Worm (Caenorhabditis elegans): Measurements from ENCODE around the gene hlh-3.

hlh-3 gene

DNA sequence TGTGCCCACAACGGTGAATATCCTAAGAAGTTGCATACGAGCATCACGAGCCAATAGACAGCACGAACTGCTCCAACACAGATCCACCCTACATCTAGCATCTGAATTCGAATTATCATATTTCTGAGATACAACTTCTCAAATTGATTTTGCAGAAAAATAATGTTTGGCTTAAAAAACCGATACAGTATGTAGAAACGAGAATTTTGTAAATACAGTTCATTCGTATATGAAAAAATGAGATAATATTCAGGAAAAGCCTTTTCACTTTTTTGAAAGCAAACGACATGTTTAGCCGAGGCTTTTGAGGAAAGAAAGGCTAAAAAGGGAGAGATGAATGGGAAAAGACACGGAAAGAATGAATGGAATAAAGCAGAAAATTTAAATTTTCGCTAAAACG is 45.1 kb upstream of the hlh-3 start, which contains the start of gene F37B12.3:
F37B12.3 (minus strand) TSS at position 101 of the 400 bp plus-strand sequence.
- TF ChIP-seq ceh-2 (tag; optimal IDR thresholded peaks at IDR 0.05) (no peak), hlh-15 (tag; optimal IDR thresholded peaks at IDR 0.05) (no peak), fkh-6 (tag; optimal IDR thresholded peaks at IDR 0.05) (no peak), pax-1 (tag; optimal IDR thresholded peaks at IDR 0.05) (no peak), fkh-10 (GFP tag; optimal IDR thresholded peaks at IDR 0.05) (no peak), hlh-6 (tag; optimal IDR thresholded peaks at IDR 0.05) (no peak), ceh-45 (GFP tag; IDR thresholded peaks at IDR 0.05) (no peak), F13H6.1 (tag; optimal IDR thresholded peaks at IDR 0.05) (no peak), pag-3 (tag; optimal IDR thresholded peaks at IDR 0.05; ENCODE audit: borderline replicate concordance) (no peak), T23F11.4 (GFP tag; optimal IDR thresholded peaks at IDR 0.05) (no peak), odd-2 (tag; optimal IDR thresholded peaks at IDR 0.05) (no peak)

DNA sequence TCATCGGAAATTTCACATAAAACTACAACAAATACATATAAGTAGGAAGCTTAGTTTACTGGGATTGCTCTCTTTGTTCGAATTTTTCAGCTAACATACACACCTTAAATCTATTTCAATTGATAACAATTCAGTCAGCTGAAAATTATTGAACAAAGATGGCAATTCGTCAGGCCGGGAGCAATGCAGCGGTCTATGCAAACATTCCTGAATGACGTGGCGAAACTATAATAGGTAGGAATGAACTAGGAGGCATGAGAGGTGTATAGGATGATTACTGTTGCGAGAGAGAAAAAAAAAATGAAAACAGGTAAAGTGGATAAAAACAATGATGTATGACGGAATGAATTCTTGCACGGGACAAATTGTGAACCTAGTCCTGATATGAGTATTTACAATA is 44.3 kb upstream of the hlh-3 start:
- TF ChIP-seq zip-5 (tag; optimal IDR thresholded peaks at IDR 0.05) (no peak), hlh-8 (tag; optimal IDR thresholded peaks at IDR 0.05) (no peak), ceh-48 (tag; optimal IDR thresholded peaks at IDR 0.05) (no peak), syd-9 (tag; optimal IDR thresholded peaks at IDR 0.05) (no peak), C08G9.2 (tag; optimal IDR thresholded peaks at IDR 0.05) (no peak), F13H6.1 (tag; optimal IDR thresholded peaks at IDR 0.05) (no peak), fax-1 (tag; optimal IDR thresholded peaks at IDR 0.05) (no peak), ceh-9 (tag; optimal IDR thresholded peaks at IDR 0.05) (no peak), unc-86 (tag; optimal IDR thresholded peaks at IDR 0.05) (no peak), npax-4 (tag; optimal IDR thresholded peaks at IDR 0.05) (no peak), ttx-3 (tag; optimal IDR thresholded peaks at IDR 0.05) (no peak), tbx-2 (tag; optimal IDR thresholded peaks at IDR 0.05) (no peak), lim-6 (tag; optimal IDR thresholded peaks at IDR 0.05) (no peak), ceh-31 (tag; optimal IDR thresholded peaks at IDR 0.05) (no peak), unc-55 (GFP tag; optimal IDR thresholded peaks at IDR 0.05) (no peak), pqm-1 (tag; optimal IDR thresholded peaks at IDR 0.05) (no peak), nfya-1 (tag; optimal IDR thresholded peaks at IDR 0.05) (no peak), ztf-16 (tag; optimal IDR thresholded peaks at IDR 0.05) (no peak), ceh-14 (tag; optimal IDR thresholded peaks at IDR 0.05) (no peak)

DNA sequence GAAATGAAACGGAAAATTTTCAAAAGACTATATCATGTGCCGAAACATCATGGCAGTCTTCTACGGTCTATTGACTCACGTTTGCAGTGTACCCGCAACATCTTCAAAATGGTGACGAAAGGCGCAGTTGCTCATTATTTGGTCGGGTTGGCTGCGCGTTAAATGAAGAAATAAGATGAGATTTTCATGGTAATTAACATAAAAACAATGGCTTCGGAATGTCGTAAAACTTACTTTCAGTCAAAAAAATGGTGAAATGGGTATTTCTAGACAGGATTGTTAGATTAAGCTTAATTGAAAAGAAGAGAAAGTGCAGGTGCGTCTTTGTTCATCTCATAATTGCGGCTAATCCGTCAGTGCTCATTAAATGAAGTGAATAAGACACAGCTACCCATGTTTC is 32.8 kb upstream of the hlh-3 start, which contains the start of gene T24B8.7:
T24B8.7 (minus strand) TSS at position 101 of the 400 bp plus-strand sequence.
- no peak for TF ChIP-seq ceh-24 (tag; optimal IDR thresholded peaks at IDR 0.05)
- no peak for TF ChIP-seq eyg-1 (tag; optimal IDR thresholded peaks at IDR 0.05)
- TF ChIP-seq ceh-34 (tag; optimal IDR thresholded peaks at IDR 0.05) = no peak
- no peak for TF ChIP-seq K09A11.1 (tag; optimal IDR thresholded peaks at IDR 0.05; ENCODE audit: insufficient read depth)
- TF ChIP-seq ceh-19 (GFP tag; optimal IDR thresholded peaks at IDR 0.05) = no peak
- TF ChIP-seq unc-86 (tag; optimal IDR thresholded peaks at IDR 0.05) = no peak
- no peak for TF ChIP-seq hlh-15 (tag; optimal IDR thresholded peaks at IDR 0.05)

DNA sequence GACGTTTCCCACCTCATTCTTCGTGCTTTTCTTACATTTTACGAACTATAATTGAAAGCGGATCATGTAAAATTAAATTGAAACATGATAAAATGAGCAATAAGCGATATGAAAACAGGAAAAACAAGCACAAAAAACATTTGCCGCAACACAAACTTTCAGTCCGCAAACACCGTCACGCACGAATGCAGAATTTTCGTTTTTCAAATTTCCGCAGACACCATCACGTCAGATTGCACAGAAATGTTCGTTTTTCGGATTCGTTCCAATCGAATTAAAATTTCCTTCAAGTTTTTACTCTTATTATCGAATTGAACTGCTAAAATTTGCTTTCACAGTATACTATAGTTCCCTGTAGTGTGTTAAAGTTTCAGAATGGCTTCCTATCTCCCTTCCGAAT is 31.8 kb upstream of the hlh-3 start, which contains the start of gene chmp-7:
chmp-7 (plus strand) TSS at position 369 of the 400 bp plus-strand sequence.
- TF ChIP-seq ceh-45 (GFP tag; IDR thresholded peaks at IDR 0.05) (peak; percentile 49; the same call in 1 of the 2 replicates), ceh-31 (tag; optimal IDR thresholded peaks at IDR 0.05) (peak; percentile 60), mec-3 (tag; optimal IDR thresholded peaks at IDR 0.05; ENCODE audit: borderline replicate concordance) (no peak), gmeb-2 (tag; optimal IDR thresholded peaks at IDR 0.05) (no peak), pqm-1 (tag; optimal IDR thresholded peaks at IDR 0.05) (no peak), hlh-30 (tag; optimal IDR thresholded peaks at IDR 0.05; ENCODE audit: insufficient read depth) (no peak), fkh-6 (tag; optimal IDR thresholded peaks at IDR 0.05) (no peak), unc-3 (GFP tag; conservative IDR thresholded peaks at IDR 0.05) (no peak), unc-3 (tag; optimal IDR thresholded peaks at IDR 0.05) (peak; percentile 9), K02D7.2 (tag; optimal IDR thresholded peaks at IDR 0.05) (no peak), unc-42 (tag; optimal IDR thresholded peaks at IDR 0.05) (peak; percentile 93), lin-11 (tag; optimal IDR thresholded peaks at IDR 0.05) (no peak), F13H6.1 (tag; optimal IDR thresholded peaks at IDR 0.05) (peak; percentile 2), ceh-2 (tag; optimal IDR thresholded peaks at IDR 0.05) (peak; percentile 0), ceh-48 (tag; optimal IDR thresholded peaks at IDR 0.05) (no peak), nhr-232 (tag; optimal IDR thresholded peaks at IDR 0.05) (no peak), odd-2 (tag; optimal IDR thresholded peaks at IDR 0.05) (no peak), dmd-4 (tag; optimal IDR thresholded peaks at IDR 0.05; ENCODE audit: borderline replicate concordance) (no peak), ama-1 (optimal IDR thresholded peaks at IDR 0.05) (no peak), ceh-6 (GFP tag; optimal IDR thresholded peaks at IDR 0.05) (no peak), nhr-11 (tag; optimal IDR thresholded peaks at IDR 0.05) (no peak), hlh-13 (GFP tag; optimal IDR thresholded peaks at IDR 0.05) (no peak), zip-5 (tag; optimal IDR thresholded peaks at IDR 0.05) (no peak)
